Worm (Caenorhabditis elegans) whole organism, L4/young adult: ENCODE data around the gene srt-33.

ENCODE experiments used
- W03F9.2 ChIP-seq: fragments of 150-350 bp; optimal IDR thresholded peaks from 2 replicates; lab custom pipeline; 2014; ENCODE audit warnings: missing biosample characterization, missing genetic modification characterization
- dao-5 ChIP-seq: sonication (generic microtip); optimal IDR thresholded peaks from 2 replicates; lab custom pipeline; 2016; ENCODE audit warnings: missing genotype, missing genetic modification characterization, moderate library complexity, missing compliant biosample characterization
- him-1 ChIP-seq: sonication (generic microtip); optimal IDR thresholded peaks from 2 replicates; lab custom pipeline; 2016; ENCODE audit warnings: missing genotype, missing genetic modification reagents, missing genetic modification characterization, missing compliant biosample characterization

- no peak for TF ChIP-seq dao-5 (tag; lab: Kevin White, UChicago)
- TF ChIP-seq him-1 (tag; lab: Kevin White, UChicago) = no peak
- no peak for TF ChIP-seq W03F9.2
These were observed 25.5 kb downstream of the srt-33 start, which contains the start of gene K02E11.7 for ce11 chrV:14254221-14254620.
